Worm (Caenorhabditis elegans) whole organism, mixed stage, embryonic: ENCODE results near the gene atg-2.

ENCODE experiments used
- blmp-1 ChIP-seq: fragments of 150-350 bp; optimal IDR thresholded peaks from 2 replicates; lab custom pipeline; 2014; ENCODE audit warnings: missing biosample characterization, missing genetic modification characterization
- ces-1 ChIP-seq: fragments of 150-350 bp; optimal IDR thresholded peaks from 2 replicates; lab custom pipeline; 2014; ENCODE audit warnings: missing biosample characterization, missing genetic modification reagents, missing genetic modification characterization
- lin-13 ChIP-seq: fragments of 150-350 bp; optimal IDR thresholded peaks from 2 replicates; lab custom pipeline; 2014; ENCODE audit warnings: missing biosample characterization, missing genetic modification characterization
- mep-1 ChIP-seq: fragments of 150-350 bp; optimal IDR thresholded peaks from 2 replicates; lab custom pipeline; 2017; ENCODE audit warnings: missing biosample characterization, missing genetic modification reagents, missing genetic modification characterization, inconsistent platforms
- mls-2 ChIP-seq: sonication (generic microtip); optimal IDR thresholded peaks from 2 replicates; lab custom pipeline; 2016; ENCODE audit warnings: mild to moderate bottlenecking, missing genetic modification characterization, moderate library complexity, missing compliant biosample characterization
- nhr-12 ChIP-seq: fragments of 150-350 bp; optimal IDR thresholded peaks from 2 replicates; lab custom pipeline; 2014; ENCODE audit warnings: missing biosample characterization, missing genetic modification characterization
- nhr-237 ChIP-seq: fragments of 150-350 bp; optimal IDR thresholded peaks from 2 replicates; lab custom pipeline; 2014; ENCODE audit warnings: missing biosample characterization, missing genetic modification characterization
- pha-4 ChIP-seq: fragments of 150-350 bp; optimal IDR thresholded peaks from 2 replicates; lab custom pipeline; 2018; ENCODE audit warnings: missing biosample characterization, missing genetic modification reagents, missing genetic modification characterization
- snpc-4 ChIP-seq: fragments of 150-350 bp; optimal IDR thresholded peaks from 2 replicates; lab custom pipeline; 2014; ENCODE audit warnings: missing biosample characterization, missing genetic modification characterization
- sptf-1 ChIP-seq: sonication (generic microtip); optimal IDR thresholded peaks from 2 replicates; lab custom pipeline; 2017; ENCODE audit warnings: mild to moderate bottlenecking, missing genetic modification characterization, moderate library complexity, missing compliant biosample characterization
- unc-120 ChIP-seq: sonication (generic microtip); optimal IDR thresholded peaks from 2 replicates; lab custom pipeline; 2017; ENCODE audit warnings: missing genetic modification characterization, missing compliant biosample characterization; ENCODE audit not compliant: poor library complexity, severe bottlenecking
- unc-39 ChIP-seq: fragments of 150-350 bp; optimal IDR thresholded peaks from 2 replicates; lab custom pipeline; 2014; ENCODE audit warnings: missing biosample characterization, missing genetic modification characterization
- ztf-11 ChIP-seq: fragments of 150-350 bp; optimal IDR thresholded peaks from 2 replicates; lab custom pipeline; 2014; ENCODE audit warnings: missing biosample characterization, missing genetic modification characterization

DNA sequence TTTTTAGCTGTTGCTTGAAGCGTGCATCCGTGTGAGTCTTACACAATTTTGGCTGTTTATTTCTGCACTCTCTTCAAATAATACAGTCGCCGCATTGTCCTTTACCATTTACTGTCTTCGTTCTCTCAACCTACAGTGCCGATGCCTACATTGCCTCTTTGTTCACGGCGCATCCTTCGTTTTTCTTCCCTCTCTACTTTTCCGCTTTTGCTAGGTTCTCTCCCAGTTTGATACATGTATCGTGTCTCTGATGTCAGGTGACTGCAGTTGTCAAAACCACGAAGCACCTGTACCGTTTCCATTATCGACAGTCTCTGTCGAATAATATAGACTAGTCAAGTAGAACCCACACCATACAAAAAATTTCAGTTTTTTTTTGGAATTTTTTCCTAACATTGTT lies 2.1 kb downstream of the atg-2 start:
- TF ChIP-seq mls-2 (tag; lab: Kevin White, UChicago) (no peak), nhr-237 (tag; lab: Kevin White, UChicago) (no peak), unc-39 (tag; lab: Kevin White, UChicago) (no peak), pha-4 (tag; lab: Kevin White, UChicago) (no peak), nhr-12 (tag; lab: Kevin White, UChicago) (no peak), snpc-4 (tag; lab: Kevin White, UChicago) (no peak), ces-1 (GFP tag; lab: Kevin White, UChicago) (no peak), unc-120 (no peak), mep-1 (no peak), blmp-1 (tag; lab: Kevin White, UChicago) (no peak), ztf-11 (tag; lab: Kevin White, UChicago) (no peak), lin-13 (tag; lab: Kevin White, UChicago) (no peak), sptf-1 (no peak)
